Fruit fly (Drosophila melanogaster) whole organism, embryonic: Measurements from ENCODE around the gene Nle.

ENCODE experiments used
- CG10147 ChIP-seq: fragments of 200-800 bp; sonication (Bioruptor generic); optimal IDR thresholded peaks from 2 replicates; lab custom pipeline; 2019; ENCODE audit warnings: missing biosample characterization, mild to moderate bottlenecking, missing genetic modification characterization, moderate library complexity
- CG10321 ChIP-seq: fragments of 200-800 bp; sonication (Bioruptor generic); IDR thresholded peaks from 2 replicates; pipeline ENCODE4 v1.3.6; 2022; ENCODE audit warnings: missing biosample characterization, missing genetic modification characterization
- CG10366 ChIP-seq: fragments of 200-800 bp; sonication (Bioruptor generic); IDR thresholded peaks from 2 replicates; pipeline ENCODE4 v1.3.6; 2022; ENCODE audit warnings: missing biosample characterization, missing genetic modification characterization
- CG10431 ChIP-seq: fragments of 200-800 bp; sonication (Bioruptor generic); optimal IDR thresholded peaks from 3 replicates; lab custom pipeline; 2018; ENCODE audit warnings: missing biosample characterization, mild to moderate bottlenecking, missing genetic modification characterization
- CG10543 ChIP-seq: fragments of 200-800 bp; sonication (Bioruptor generic); optimal IDR thresholded peaks from 3 replicates; lab custom pipeline; 2017; ENCODE audit warnings: missing biosample characterization, mild to moderate bottlenecking, missing genetic modification characterization, moderate library complexity
- CG11504 ChIP-seq: fragments of 200-800 bp; sonication (Bioruptor generic); optimal IDR thresholded peaks from 3 replicates; lab custom pipeline; 2019; ENCODE audit warnings: missing biosample characterization, mild to moderate bottlenecking, missing genetic modification characterization, moderate library complexity
- CG11695 ChIP-seq: fragments of 200-800 bp; sonication (Bioruptor generic); IDR thresholded peaks from 3 replicates; pipeline ENCODE4 v1.3.6; 2022; ENCODE audit warnings: missing biosample characterization, missing genetic modification characterization
- CG1233 ChIP-seq: fragments of 200-800 bp; sonication (Bioruptor generic); optimal IDR thresholded peaks from 4 replicates; lab custom pipeline; 2018; ENCODE audit warnings: missing biosample characterization, mild to moderate bottlenecking, missing genetic modification characterization
- CG13424 ChIP-seq: fragments of 200-800 bp; sonication (Bioruptor generic); optimal IDR thresholded peaks from 2 replicates; lab custom pipeline; 2019; ENCODE audit warnings: missing biosample characterization, mild to moderate bottlenecking, missing genetic modification characterization, moderate library complexity
- CG14667 ChIP-seq: fragments of 200-800 bp; sonication (Bioruptor generic); IDR thresholded peaks from 2 replicates; pipeline ENCODE4 v1.3.6; 2022; ENCODE audit warnings: missing biosample characterization, missing genetic modification characterization
- CG14710 ChIP-seq: fragments of 200-800 bp; sonication (Bioruptor generic); optimal IDR thresholded peaks from 3 replicates; lab custom pipeline; 2019; ENCODE audit warnings: missing biosample characterization, mild to moderate bottlenecking, missing genetic modification characterization, moderate library complexity
- CG15479 ChIP-seq: fragments of 200-800 bp; sonication (Bioruptor generic); optimal IDR thresholded peaks from 3 replicates; lab custom pipeline; 2019; ENCODE audit warnings: missing biosample characterization, mild to moderate bottlenecking, missing genetic modification characterization, moderate library complexity
- CG15601 ChIP-seq: fragments of 200-800 bp; sonication (Bioruptor generic); optimal IDR thresholded peaks from 3 replicates; lab custom pipeline; 2019; ENCODE audit warnings: missing biosample characterization, mild to moderate bottlenecking, missing genetic modification characterization, moderate library complexity
- CG17361 ChIP-seq: fragments of 200-800 bp; sonication (Bioruptor generic); IDR thresholded peaks from 3 replicates; pipeline ENCODE4 v1.3.6; 2022; ENCODE audit warnings: missing biosample characterization, missing genetic modification characterization
- CG2712 ChIP-seq: fragments of 200-800 bp; optimal IDR thresholded peaks from 3 replicates; lab custom pipeline; 2019; ENCODE audit warnings: missing biosample characterization, mild to moderate bottlenecking, missing genetic modification characterization, moderate library complexity
- CG3281 ChIP-seq: fragments of 200-800 bp; sonication (Bioruptor generic); optimal IDR thresholded peaks from 3 replicates; lab custom pipeline; 2017; ENCODE audit warnings: missing biosample characterization, mild to moderate bottlenecking, missing genetic modification characterization
- CG3847 ChIP-seq: fragments of 200-800 bp; sonication (Bioruptor generic); IDR thresholded peaks from 2 replicates; pipeline ENCODE4 v1.3.6; 2022; ENCODE audit warnings: missing biosample characterization, missing genetic modification characterization
- CG4730 ChIP-seq: fragments of 200-800 bp; sonication (Bioruptor generic); IDR thresholded peaks from 2 replicates; pipeline ENCODE4 v1.3.6; 2022; ENCODE audit warnings: missing biosample characterization, missing genetic modification characterization
- CG5245 ChIP-seq: fragments of 200-800 bp; sonication (Bioruptor generic); optimal IDR thresholded peaks from 3 replicates; lab custom pipeline; 2016; ENCODE audit warnings: missing biosample characterization, missing genetic modification characterization
- CG9817 ChIP-seq: fragments of 200-800 bp; sonication (Bioruptor generic); optimal IDR thresholded peaks from 2 replicates; lab custom pipeline; 2018; ENCODE audit warnings: missing biosample characterization, mild to moderate bottlenecking, missing genetic modification characterization, moderate library complexity
- CHES-1-like ChIP-seq: fragments of 200-800 bp; sonication (Bioruptor generic); optimal IDR thresholded peaks from 2 replicates; lab custom pipeline; 2016; ENCODE audit warnings: missing biosample characterization, missing genetic modification characterization
- CrebB ChIP-seq: fragments of 200-800 bp; sonication (Bioruptor generic); optimal IDR thresholded peaks from 3 replicates; lab custom pipeline; 2018; ENCODE audit warnings: missing biosample characterization, mild to moderate bottlenecking, missing genetic modification characterization
- D ChIP-seq, 2 experiments: fragments of 200-800 bp in 1 of 2; fragments of >200 bp in 1 of 2; sonication (Bioruptor generic) in 1 of 2; optimal IDR thresholded peaks; 2 replicates in 1 of 2; 3 replicates in 1 of 2; lab custom pipeline; 2017; ENCODE audit warnings: mild to moderate bottlenecking in 1 of 2, missing biosample characterization in 1 of 2, missing genetic modification characterization in 1 of 2, missing genetic modification reagents in 1 of 2
- Dp ChIP-seq: fragments of 200-800 bp; sonication (Bioruptor generic); optimal IDR thresholded peaks from 2 replicates; lab custom pipeline; 2018; ENCODE audit warnings: missing biosample characterization, mild to moderate bottlenecking, missing genetic modification characterization, moderate library complexity
- Drgx ChIP-seq: fragments of 200-800 bp; sonication (Bioruptor generic); IDR thresholded peaks from 2 replicates; pipeline ENCODE4 v1.3.6; 2022; ENCODE audit warnings: missing biosample characterization, missing genetic modification characterization
- Ets65A ChIP-seq: fragments of 200-800 bp; sonication (Bioruptor generic); peaks from one replicate; lab custom pipeline; 2016; ENCODE audit warnings: missing biosample characterization, missing genetic modification characterization
- HLH54F ChIP-seq: fragments of 200-800 bp; sonication (Bioruptor generic); optimal IDR thresholded peaks from 3 replicates; lab custom pipeline; 2016; ENCODE audit warnings: missing biosample characterization, missing genetic modification characterization
- Med ChIP-seq: fragments of 200-800 bp; sonication (Bioruptor generic); peaks from one replicate; lab custom pipeline; 2016; ENCODE audit warnings: missing biosample characterization, missing genetic modification characterization, mild to moderate bottlenecking, inconsistent platforms, moderate library complexity
- Mes4 ChIP-seq: fragments of 200-800 bp; sonication (Bioruptor generic); optimal IDR thresholded peaks from 2 replicates; lab custom pipeline; 2016; ENCODE audit warnings: missing biosample characterization, missing genetic modification characterization
- Oaz ChIP-seq: fragments of 200-800 bp; sonication (Bioruptor generic); IDR thresholded peaks from 2 replicates; pipeline ENCODE4 v1.3.6; 2022; ENCODE audit warnings: missing biosample characterization, missing genetic modification characterization
- Sox102F ChIP-seq: fragments of 200-800 bp; sonication (Bioruptor generic); optimal IDR thresholded peaks from 2 replicates; lab custom pipeline; 2018; ENCODE audit warnings: missing biosample characterization, mild to moderate bottlenecking, missing genetic modification characterization, moderate library complexity
- Tbp ChIP-seq: fragments of >200 bp; optimal IDR thresholded peaks from 2 replicates; lab custom pipeline; 2018; ENCODE audit warnings: missing biosample characterization, missing genetic modification characterization
- al ChIP-seq: fragments of 200-800 bp; sonication (Bioruptor generic); IDR thresholded peaks from 2 replicates; pipeline ENCODE4 v1.3.6; 2022; ENCODE audit warnings: missing biosample characterization, missing genetic modification characterization
- az2 ChIP-seq: fragments of 200-800 bp; sonication (Bioruptor generic); optimal IDR thresholded peaks from 3 replicates; lab custom pipeline; 2016; ENCODE audit warnings: missing biosample characterization, missing genetic modification characterization
- bbx ChIP-seq: fragments of 200-800 bp; sonication (Bioruptor generic); IDR thresholded peaks from 2 replicates; pipeline ENCODE4 v1.3.6; 2022; ENCODE audit warnings: missing biosample characterization, missing genetic modification characterization; ENCODE audit not compliant: partially characterized antibody
- bsh ChIP-seq, 2 experiments: fragments of 200-800 bp; sonication (Bioruptor generic); optimal IDR thresholded peaks; 2 replicates each; lab custom pipeline; 2017 to 2018; ENCODE audit warnings: mild to moderate bottlenecking in 2 of 2, missing biosample characterization in 2 of 2, missing genetic modification characterization in 2 of 2, moderate library complexity in 1 of 2
- btn ChIP-seq: fragments of 200-800 bp; sonication (Bioruptor generic); optimal IDR thresholded peaks from 2 replicates; lab custom pipeline; 2016; ENCODE audit warnings: missing biosample characterization, missing genetic modification characterization
- cato ChIP-seq: fragments of 200-800 bp; sonication (Bioruptor generic); optimal IDR thresholded peaks from 2 replicates; lab custom pipeline; 2016; ENCODE audit warnings: missing biosample characterization, missing genetic modification characterization, borderline replicate concordance
- fd64A ChIP-seq: fragments of 200-800 bp; sonication (Bioruptor generic); optimal IDR thresholded peaks from 3 replicates; lab custom pipeline; 2018; ENCODE audit warnings: missing biosample characterization, mild to moderate bottlenecking, missing genetic modification characterization
- gce ChIP-seq: fragments of 200-800 bp; sonication (Bioruptor generic); IDR thresholded peaks from 3 replicates; pipeline ENCODE4 v1.3.6; 2022; ENCODE audit warnings: missing biosample characterization, missing genetic modification characterization
- gro ChIP-seq: fragments of 200-800 bp; sonication (Bioruptor generic); optimal IDR thresholded peaks from 2 replicates; lab custom pipeline; 2016; ENCODE audit warnings: missing biosample characterization, missing genetic modification characterization
- inv ChIP-seq: fragments of 200-800 bp; sonication (Bioruptor generic); IDR thresholded peaks from 2 replicates; pipeline ENCODE4 v1.3.6; 2022; ENCODE audit warnings: missing biosample characterization, missing genetic modification characterization; ENCODE audit not compliant: partially characterized antibody
- lbe ChIP-seq: fragments of 200-800 bp; sonication (Bioruptor generic); optimal IDR thresholded peaks from 2 replicates; lab custom pipeline; 2016; ENCODE audit warnings: missing biosample characterization, mild to moderate bottlenecking, missing genetic modification characterization
- maf-S ChIP-seq: fragments of 200-800 bp; sonication (Bioruptor generic); optimal IDR thresholded peaks from 2 replicates; lab custom pipeline; 2016; ENCODE audit warnings: missing biosample characterization, missing genetic modification characterization
- nom ChIP-seq: fragments of 200-800 bp; sonication (Bioruptor generic); optimal IDR thresholded peaks from 2 replicates; lab custom pipeline; 2017; ENCODE audit warnings: missing biosample characterization, missing genetic modification characterization, mild to moderate bottlenecking, moderate library complexity, missing genetic modification reagents
- salm ChIP-seq: fragments of 200-800 bp; sonication (Bioruptor generic); optimal IDR thresholded peaks from 2 replicates; lab custom pipeline; 2018; ENCODE audit warnings: missing biosample characterization, mild to moderate bottlenecking, missing genetic modification characterization
- sens-2 ChIP-seq: fragments of 200-800 bp; sonication (Bioruptor generic); IDR thresholded peaks from 2 replicates; pipeline ENCODE4 v1.3.6; 2022; ENCODE audit warnings: missing biosample characterization, missing genetic modification characterization
- tup ChIP-seq: fragments of 200-800 bp; sonication (Bioruptor generic); optimal IDR thresholded peaks from 2 replicates; lab custom pipeline; 2016; ENCODE audit warnings: missing biosample characterization, mild to moderate bottlenecking, missing genetic modification characterization, moderate library complexity
- tx ChIP-seq: fragments of 200-800 bp; sonication (Bioruptor generic); optimal IDR thresholded peaks from 2 replicates; lab custom pipeline; 2016; ENCODE audit warnings: missing biosample characterization, missing genetic modification characterization

Nle gene

dm6 chr2L:608143-608542, 40.2 kb upstream of the Nle start:
- TF ChIP-seq CG10431 (GFP tag; lab: Kevin White, UChicago) (no peak), bsh (GFP tag; optimal IDR thresholded peaks at IDR 0.05; lab: Kevin White, UChicago) (peak in 1 of 2 experiments; percentile 40), Ets65A (peak; percentile 56), Tbp (GFP tag; lab: Kevin White, UChicago) (no peak), inv (GFP tag; lab: Robert Waterston, UW) (no peak), nom (GFP tag; lab: Kevin White, UChicago) (peak; percentile 56), Drgx (GFP tag; lab: Robert Waterston, UW) (peak; percentile 62), CG11695 (GFP tag; lab: Robert Waterston, UW) (no peak), CG17361 (0 out of 3 replicates have a peak, but pooled peaks have one; percentile 24), maf-S (no peak)

dm6 chr2L:606952-607351, 39.0 kb upstream of the Nle start:
- no peak for TF ChIP-seq CG5245
- no peak for TF ChIP-seq CG13424 (tag; lab: Kevin White, UChicago)
- TF ChIP-seq CHES-1-like (GFP tag; lab: Kevin White, UChicago): no peak
- no peak for TF ChIP-seq sens-2 (GFP tag; lab: Robert Waterston, UW)
- no peak for TF ChIP-seq Mes4 (GFP tag; lab: Kevin White, UChicago)
- no peak for TF ChIP-seq Oaz (GFP tag; lab: Robert Waterston, UW)
- no peak for TF ChIP-seq CG15601 (tag; lab: Kevin White, UChicago)
- TF ChIP-seq CG14667 (GFP tag; lab: Robert Waterston, UW): no peak
- TF ChIP-seq salm: no peak
- no peak for TF ChIP-seq CG10321 (GFP tag; lab: Robert Waterston, UW)
- TF ChIP-seq CG9817: no peak
- TF ChIP-seq CG3847: no peak
- TF ChIP-seq fd64A (GFP tag; lab: Kevin White, UChicago): no peak
- no peak for TF ChIP-seq CG10366 (GFP tag; lab: Robert Waterston, UW)
- TF ChIP-seq CG14710 (tag; lab: Kevin White, UChicago): no peak
- TF ChIP-seq Med (GFP tag; lab: Kevin White, UChicago): no peak
- no peak for TF ChIP-seq CG10147
- no peak for TF ChIP-seq Sox102F (GFP tag; lab: Kevin White, UChicago)
- TF ChIP-seq CG2712 (tag; lab: Kevin White, UChicago): no peak
- no peak for TF ChIP-seq maf-S

- TF ChIP-seq btn (GFP tag; lab: Kevin White, UChicago): no peak
- peak; percentile 31 for TF ChIP-seq az2 (GFP tag; lab: Kevin White, UChicago)
- TF ChIP-seq CG17361: peak; percentile 47; the same call in 2 of the 3 replicates
- TF ChIP-seq CG15479 (GFP tag; lab: Kevin White, UChicago): peak; percentile 30
- no peak for TF ChIP-seq D (optimal IDR thresholded peaks at IDR 0.05; lab: Kevin White, UChicago)
- peak; percentile 9 for TF ChIP-seq D (GFP tag; optimal IDR thresholded peaks at IDR 0.05; lab: Kevin White, UChicago)
- TF ChIP-seq gro (GFP tag; lab: Kevin White, UChicago): no peak
- TF ChIP-seq CrebB: no peak
- no peak for TF ChIP-seq CG10543 (GFP tag; lab: Kevin White, UChicago)
- no peak for TF ChIP-seq Dp
- TF ChIP-seq CG11504: peak; percentile 89
- TF ChIP-seq bbx (GFP tag; lab: Robert Waterston, UW): no peak
- TF ChIP-seq HLH54F (GFP tag; lab: Kevin White, UChicago): no peak
- TF ChIP-seq tup (GFP tag; lab: Kevin White, UChicago): no peak
- peak; percentile 16 for TF ChIP-seq cato (GFP tag; lab: Kevin White, UChicago)
- TF ChIP-seq CG4730 (GFP tag; lab: Robert Waterston, UW): no peak
- TF ChIP-seq CG14710 (tag; lab: Kevin White, UChicago): peak; percentile 42
- TF ChIP-seq CG1233: peak; percentile 5
- no peak for TF ChIP-seq tx (GFP tag; lab: Kevin White, UChicago)
- TF ChIP-seq CG3281 (GFP tag; lab: Kevin White, UChicago): no peak
- TF ChIP-seq gce: no peak
- peak; percentile 38 for TF ChIP-seq lbe
- no peak for TF ChIP-seq al (GFP tag; lab: Robert Waterston, UW)
Measured at dm6 chr2L:606165-606564, 38.2 kb upstream of the Nle start.
